Worm (Caenorhabditis elegans): ENCODE data around the gene F48G7.7.

DNA sequence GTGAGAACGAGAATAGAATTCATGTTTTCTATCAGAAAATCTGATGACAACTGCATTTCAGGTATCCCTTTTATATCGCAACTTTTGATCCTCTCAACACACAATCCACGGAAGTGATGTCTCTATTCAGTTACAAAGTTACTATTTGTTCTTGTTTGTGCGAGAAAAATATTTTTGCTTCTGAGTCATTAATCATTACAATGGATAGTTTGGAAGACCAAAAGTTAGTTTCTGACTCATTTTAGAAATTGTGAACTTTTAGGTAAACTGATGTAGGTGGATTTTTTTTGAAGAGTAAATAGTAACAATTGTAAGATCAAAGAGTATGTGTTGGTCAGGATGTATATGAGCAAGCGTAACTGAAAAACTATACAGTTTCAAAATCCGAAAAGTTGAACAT lies 16.6 kb downstream of the F48G7.7 start, which contains the start of gene srlf-36:
- no peak for TF ChIP-seq pes-1 (GFP tag; IDR thresholded peaks at IDR 0.05)
- TF ChIP-seq flt-1 (GFP tag; IDR thresholded peaks at IDR 0.05): no peak
- no peak for TF ChIP-seq ceh-13 (GFP tag; optimal IDR thresholded peaks at IDR 0.05)
- TF ChIP-seq sea-1 (GFP tag; conservative IDR thresholded peaks at IDR 0.05): no peak
- TF ChIP-seq tra-4 (tag; optimal IDR thresholded peaks at IDR 0.05): no peak
- TF ChIP-seq ama-1 (optimal IDR thresholded peaks at IDR 0.05): no peak
- no peak for TF ChIP-seq F13C5.2 (tag; optimal IDR thresholded peaks at IDR 0.05)
- no peak for TF ChIP-seq B0310.2 (tag; optimal IDR thresholded peaks at IDR 0.05)
- no peak for TF ChIP-seq ets-7 (tag; optimal IDR thresholded peaks at IDR 0.05)
- TF ChIP-seq tbx-37 (GFP tag; conservative IDR thresholded peaks at IDR 0.05): no peak

Measured in whole organism, early embryonic.